Fruit fly (Drosophila melanogaster) whole organism, embryonic: ENCODE measurements around the gene CG6067.
A peak's percentile ranks its signal among the peaks of the same experiment; 100 is the strongest.

Experiments
- B-H2 ChIP-seq: fragments of 200-800 bp; sonication (Bioruptor generic); optimal IDR thresholded peaks from 2 replicates; lab custom pipeline; 2018; ENCODE audit warnings: missing biosample characterization, mild to moderate bottlenecking, missing genetic modification characterization
- Blimp-1 ChIP-seq: fragments of 200-800 bp; sonication (Bioruptor generic); optimal IDR thresholded peaks from 3 replicates; lab custom pipeline; 2018; ENCODE audit warnings: missing biosample characterization, missing genetic modification characterization, mild to moderate bottlenecking, moderate library complexity, missing genetic modification reagents
- CG11723 ChIP-seq: fragments of 200-800 bp; sonication (Bioruptor generic); optimal IDR thresholded peaks from 2 replicates; lab custom pipeline; 2017; ENCODE audit warnings: missing biosample characterization, mild to moderate bottlenecking, missing genetic modification characterization
- CG13775 ChIP-seq: fragments of 200-800 bp; sonication (Bioruptor generic); optimal IDR thresholded peaks from 3 replicates; lab custom pipeline; 2017; ENCODE audit warnings: missing biosample characterization, mild to moderate bottlenecking, missing genetic modification characterization
- CG15514 ChIP-seq: fragments of 200-800 bp; sonication (Bioruptor generic); optimal IDR thresholded peaks from 3 replicates; lab custom pipeline; 2017; ENCODE audit warnings: missing biosample characterization, missing genetic modification characterization, mild to moderate bottlenecking, moderate library complexity, missing genetic modification reagents
- CG15601 ChIP-seq: fragments of 200-800 bp; sonication (Bioruptor generic); optimal IDR thresholded peaks from 3 replicates; lab custom pipeline; 2019; ENCODE audit warnings: missing biosample characterization, mild to moderate bottlenecking, missing genetic modification characterization, moderate library complexity
- CG15696 ChIP-seq: fragments of 200-800 bp; sonication (Bioruptor generic); optimal IDR thresholded peaks from 2 replicates; lab custom pipeline; 2019; ENCODE audit warnings: missing biosample characterization, mild to moderate bottlenecking, missing genetic modification characterization, moderate library complexity
- CG2712 ChIP-seq: fragments of 200-800 bp; optimal IDR thresholded peaks from 3 replicates; lab custom pipeline; 2019; ENCODE audit warnings: missing biosample characterization, mild to moderate bottlenecking, missing genetic modification characterization, moderate library complexity
- CG3065 ChIP-seq: fragments of 200-800 bp; sonication (Bioruptor generic); optimal IDR thresholded peaks from 2 replicates; lab custom pipeline; 2016; ENCODE audit warnings: missing biosample characterization, missing genetic modification characterization
- CG31224 ChIP-seq: fragments of 200-800 bp; sonication (Bioruptor generic); IDR thresholded peaks from 2 replicates; pipeline ENCODE4 v1.3.6; 2022; ENCODE audit warnings: missing biosample characterization, missing genetic modification characterization
- CG32767 ChIP-seq: fragments of 200-800 bp; sonication (Bioruptor generic); IDR thresholded peaks from 2 replicates; pipeline ENCODE4 v1.3.6; 2022; ENCODE audit warnings: missing biosample characterization, missing genetic modification characterization
- CG42726 ChIP-seq: fragments of 200-800 bp; sonication (Bioruptor generic); IDR thresholded peaks from 2 replicates; pipeline ENCODE4 v1.3.6; 2022; ENCODE audit warnings: missing biosample characterization, missing genetic modification characterization; ENCODE audit not compliant: partially characterized antibody
- CG4617 ChIP-seq: fragments of 200-800 bp; sonication (Bioruptor generic); optimal IDR thresholded peaks from 3 replicates; lab custom pipeline; 2016; ENCODE audit warnings: missing biosample characterization, missing genetic modification characterization, borderline replicate concordance
- CG6272 ChIP-seq: fragments of 200-800 bp; sonication (Bioruptor generic); IDR thresholded peaks from 2 replicates; pipeline ENCODE4 v1.3.6; 2022; ENCODE audit warnings: missing biosample characterization, missing genetic modification characterization
- CG7372 ChIP-seq: fragments of 200-800 bp; sonication (Bioruptor generic); IDR thresholded peaks from 2 replicates; pipeline ENCODE4 v1.3.6; 2022; ENCODE audit warnings: missing biosample characterization, missing genetic modification characterization
- HLH3B ChIP-seq: fragments of 200-800 bp; sonication (Bioruptor generic); IDR thresholded peaks from 2 replicates; pipeline ENCODE4 v1.3.6; 2022; ENCODE audit warnings: missing biosample characterization, missing genetic modification characterization
- Jarid2 ChIP-seq: fragments of 200-800 bp; sonication (Bioruptor generic); optimal IDR thresholded peaks from 3 replicates; lab custom pipeline; 2017; ENCODE audit warnings: mild to moderate bottlenecking, missing biosample characterization, missing genetic modification reagents, missing genetic modification characterization
- Lpt ChIP-seq: fragments of >200 bp; optimal IDR thresholded peaks from 2 replicates; lab custom pipeline; 2018; ENCODE audit warnings: missing biosample characterization, missing genetic modification characterization
- Mad ChIP-seq: fragments of 200-800 bp; sonication (Bioruptor generic); optimal IDR thresholded peaks from 2 replicates; lab custom pipeline; 2016; ENCODE audit warnings: missing biosample characterization, missing genetic modification characterization
- Myb ChIP-seq: fragments of 200-800 bp; sonication (Bioruptor generic); optimal IDR thresholded peaks from 2 replicates; lab custom pipeline; 2016; ENCODE audit warnings: missing biosample characterization, missing genetic modification characterization
- Neu2 ChIP-seq: fragments of 200-800 bp; sonication (Bioruptor generic); optimal IDR thresholded peaks from 3 replicates; lab custom pipeline; 2016; ENCODE audit warnings: missing biosample characterization, missing genetic modification characterization, borderline replicate concordance
- Sry-β ChIP-seq: fragments of 200-800 bp; sonication (Bioruptor generic); optimal IDR thresholded peaks from 2 replicates; lab custom pipeline; 2018; ENCODE audit warnings: missing biosample characterization, mild to moderate bottlenecking, missing genetic modification characterization, moderate library complexity
- Sry-δ ChIP-seq: fragments of 200-800 bp; sonication (Bioruptor generic); optimal IDR thresholded peaks from 2 replicates; lab custom pipeline; 2016; ENCODE audit warnings: missing biosample characterization, missing genetic modification characterization
- ab ChIP-seq: fragments of 200-800 bp; sonication (Bioruptor generic); optimal IDR thresholded peaks from 2 replicates; lab custom pipeline; 2016; ENCODE audit warnings: missing biosample characterization, missing genetic modification characterization
- ac ChIP-seq: fragments of 200-800 bp; sonication (Bioruptor generic); optimal IDR thresholded peaks from 3 replicates; lab custom pipeline; 2017; ENCODE audit warnings: missing biosample characterization, mild to moderate bottlenecking, missing genetic modification characterization
- ash1 ChIP-seq: fragments of 200-800 bp; sonication (Bioruptor generic); optimal IDR thresholded peaks from 2 replicates; lab custom pipeline; 2018; ENCODE audit warnings: missing biosample characterization, mild to moderate bottlenecking, missing genetic modification characterization
- az2 ChIP-seq: fragments of 200-800 bp; sonication (Bioruptor generic); optimal IDR thresholded peaks from 3 replicates; lab custom pipeline; 2016; ENCODE audit warnings: missing biosample characterization, missing genetic modification characterization
- caup ChIP-seq: fragments of 200-800 bp; sonication (Bioruptor generic); optimal IDR thresholded peaks from 3 replicates; lab custom pipeline; 2017; ENCODE audit warnings: missing biosample characterization, mild to moderate bottlenecking, missing genetic modification characterization, moderate library complexity; ENCODE audit not compliant: severe bottlenecking
- chif ChIP-seq, 2 experiments: fragments of 200-800 bp; sonication (Bioruptor generic); optimal IDR thresholded peaks; 3 replicates each; lab custom pipeline; 2016; ENCODE audit warnings: missing biosample characterization in 2 of 2, missing genetic modification characterization in 2 of 2
- chinmo ChIP-seq: fragments of 200-800 bp; sonication (Bioruptor generic); IDR thresholded peaks from 4 replicates; pipeline ENCODE4 v1.3.6; 2022; ENCODE audit warnings: missing biosample characterization, missing genetic modification characterization; ENCODE audit not compliant: partially characterized antibody
- chn ChIP-seq: fragments of 200-800 bp; sonication (Bioruptor generic); optimal IDR thresholded peaks from 2 replicates; lab custom pipeline; 2016; ENCODE audit warnings: missing biosample characterization, missing genetic modification characterization
- da ChIP-seq: fragments of 200-800 bp; sonication (Bioruptor generic); optimal IDR thresholded peaks from 2 replicates; lab custom pipeline; 2016; ENCODE audit warnings: missing biosample characterization, missing genetic modification characterization
- emc ChIP-seq: fragments of 200-800 bp; sonication (Bioruptor generic); optimal IDR thresholded peaks from 2 replicates; lab custom pipeline; 2016; ENCODE audit warnings: missing biosample characterization, missing genetic modification characterization
- eve ChIP-seq, 2 experiments: fragments of >200 bp; optimal IDR thresholded peaks; 2 replicates each; lab custom pipeline; 2017; ENCODE audit warnings: missing biosample characterization in 2 of 2, missing genetic modification characterization in 2 of 2
- fd64A ChIP-seq: fragments of 200-800 bp; sonication (Bioruptor generic); optimal IDR thresholded peaks from 3 replicates; lab custom pipeline; 2018; ENCODE audit warnings: missing biosample characterization, mild to moderate bottlenecking, missing genetic modification characterization
- fd96Cb ChIP-seq: fragments of 200-800 bp; sonication (Bioruptor generic); optimal IDR thresholded peaks from 2 replicates; lab custom pipeline; 2018; ENCODE audit warnings: missing biosample characterization, mild to moderate bottlenecking, missing genetic modification characterization, moderate library complexity
- grau ChIP-seq: fragments of 200-800 bp; optimal IDR thresholded peaks from 3 replicates; lab custom pipeline; 2019; ENCODE audit warnings: missing biosample characterization, mild to moderate bottlenecking, missing genetic modification characterization, moderate library complexity
- insv ChIP-seq, 2 experiments: fragments of 200-800 bp; sonication (Bioruptor generic); optimal IDR thresholded peaks; 3 replicates each; lab custom pipeline; 2016 to 2018; ENCODE audit warnings: missing biosample characterization in 2 of 2, missing genetic modification characterization in 2 of 2
- ken ChIP-seq: fragments of 200-800 bp; sonication (Bioruptor generic); IDR thresholded peaks from 3 replicates; pipeline ENCODE4 v1.3.6; 2022; ENCODE audit warnings: missing biosample characterization, missing genetic modification characterization
- nerfin-2 ChIP-seq: fragments of 200-800 bp; sonication (Bioruptor generic); IDR thresholded peaks from 2 replicates; pipeline ENCODE4 v1.3.6; 2022; ENCODE audit warnings: missing biosample characterization, missing genetic modification characterization; ENCODE audit not compliant: partially characterized antibody
- nom ChIP-seq: fragments of 200-800 bp; sonication (Bioruptor generic); optimal IDR thresholded peaks from 2 replicates; lab custom pipeline; 2017; ENCODE audit warnings: missing biosample characterization, missing genetic modification characterization, mild to moderate bottlenecking, moderate library complexity, missing genetic modification reagents
- otp ChIP-seq: fragments of 200-800 bp; sonication (Bioruptor generic); IDR thresholded peaks from 3 replicates; pipeline ENCODE4, ENCODE4 v1.3.6; 2022; ENCODE audit warnings: missing biosample characterization, missing genetic modification characterization
- pros ChIP-seq: fragments of 200-800 bp; sonication (Bioruptor generic); optimal IDR thresholded peaks from 3 replicates; lab custom pipeline; 2019; ENCODE audit warnings: missing biosample characterization, mild to moderate bottlenecking, missing genetic modification characterization, moderate library complexity
- sens ChIP-seq: fragments of 200-800 bp; sonication (Bioruptor generic); peaks from one replicate; lab custom pipeline; 2016; ENCODE audit warnings: missing biosample characterization, missing genetic modification characterization
- sima ChIP-seq: fragments of 200-800 bp; sonication (Bioruptor generic); optimal IDR thresholded peaks from 2 replicates; lab custom pipeline; 2016; ENCODE audit warnings: missing biosample characterization, missing genetic modification characterization
- so ChIP-seq: fragments of 200-800 bp; sonication (Bioruptor generic); IDR thresholded peaks from 3 replicates; pipeline ENCODE4 v1.3.6; 2022; ENCODE audit warnings: missing biosample characterization, missing genetic modification characterization
- sug ChIP-seq: fragments of 200-800 bp; optimal IDR thresholded peaks from 2 replicates; lab custom pipeline; 2019; ENCODE audit warnings: missing biosample characterization, mild to moderate bottlenecking, missing genetic modification characterization, moderate library complexity
- tin ChIP-seq: fragments of 200-800 bp; sonication (Bioruptor generic); optimal IDR thresholded peaks from 3 replicates; lab custom pipeline; 2016; ENCODE audit warnings: missing biosample characterization, missing genetic modification characterization
- usp ChIP-seq: fragments of >200 bp; optimal IDR thresholded peaks from 2 replicates; lab custom pipeline; 2017; ENCODE audit warnings: missing biosample characterization, missing genetic modification characterization
- vfl ChIP-seq: fragments of 200-800 bp; sonication (Bioruptor generic); optimal IDR thresholded peaks from 2 replicates; lab custom pipeline; 2016; ENCODE audit warnings: missing biosample characterization, missing genetic modification characterization
- yki ChIP-seq: fragments of >200 bp; optimal IDR thresholded peaks from 3 replicates; lab custom pipeline; 2018
- zen2 ChIP-seq: fragments of 200-800 bp; sonication (Bioruptor generic); IDR thresholded peaks from 3 replicates; pipeline ENCODE4 v1.3.6; 2022; ENCODE audit warnings: missing biosample characterization, missing genetic modification characterization; ENCODE audit not compliant: partially characterized antibody

Gene CG6067

dm6 chrX:5995951-5996350 is 40.5 kb downstream of the CG6067 start (continued):
- TF ChIP-seq ac (GFP tag; lab: Kevin White, UChicago) (no peak), so (GFP tag; lab: Robert Waterston, UW) (no peak), eve (GFP tag; optimal IDR thresholded peaks at IDR 0.05; lab: Kevin White, UChicago) (no peak), CG13775 (peak; percentile 27), CG2712 (peak; percentile 51), tin (GFP tag; lab: Kevin White, UChicago) (peak; percentile 11), Sry-δ (GFP tag; lab: Kevin White, UChicago) (no peak), fd96Cb (peak; percentile 36), CG31224 (GFP tag; lab: Robert Waterston, UW) (0 out of 2 replicates have a peak, but pooled peaks have one; percentile 7), caup (GFP tag; lab: Kevin White, UChicago) (no peak), CG15514 (GFP tag; lab: Kevin White, UChicago) (no peak), CG3065 (GFP tag; lab: Kevin White, UChicago) (peak; percentile 10), CG32767 (no peak), CG4617 (no peak), sug (tag; lab: Kevin White, UChicago) (no peak), da (no peak), sens (GFP tag; lab: Kevin White, UChicago) (peak; percentile 78), Myb (no peak), ash1 (GFP tag; lab: Kevin White, UChicago) (no peak), HLH3B (peak; percentile 39; the same call in 1 of the 2 replicates), CG42726 (no peak), Sry-β (GFP tag; lab: Kevin White, UChicago) (no peak), Lpt (GFP tag; lab: Kevin White, UChicago) (no peak), CG7372 (GFP tag; lab: Robert Waterston, UW) (no peak), usp (GFP tag; lab: Kevin White, UChicago) (no peak), Neu2 (GFP tag; lab: Kevin White, UChicago) (no peak), emc (GFP tag; lab: Kevin White, UChicago) (no peak), nom (GFP tag; lab: Kevin White, UChicago) (no peak), chinmo (GFP tag; lab: Robert Waterston, UW) (no peak), grau (tag; lab: Kevin White, UChicago) (peak; percentile 37), pros (no peak), fd64A (no peak), insv (GFP tag; optimal IDR thresholded peaks at IDR 0.05; lab: Kevin White, UChicago) (no peak), nerfin-2 (GFP tag; lab: Robert Waterston, UW) (no peak), chif (GFP tag; optimal IDR thresholded peaks at IDR 0.05; lab: Kevin White, UChicago) (peak in 1 of 2 experiments; percentile 40), Blimp-1 (GFP tag; lab: Kevin White, UChicago) (peak; percentile 49), CG15601 (tag; lab: Kevin White, UChicago) (peak; percentile 13), ken (no peak), CG15696 (tag; lab: Kevin White, UChicago) (peak; percentile 8), Mad (GFP tag; lab: Kevin White, UChicago) (no peak), vfl (GFP tag; lab: Kevin White, UChicago) (no peak), CG6272 (no peak), az2 (GFP tag; lab: Kevin White, UChicago) (peak; percentile 32), zen2 (GFP tag; lab: Robert Waterston, UW) (no peak), Jarid2 (GFP tag; lab: Kevin White, UChicago) (no peak), B-H2 (no peak), ab (GFP tag; lab: Kevin White, UChicago) (no peak), sima (GFP tag; lab: Kevin White, UChicago) (no peak), chn (no peak), otp (no peak), yki (lab: Kevin White, UChicago) (no peak), CG11723 (GFP tag; lab: Kevin White, UChicago) (no peak)
